Worm (Caenorhabditis elegans): Measurements from ENCODE around the gene Y45G5AM.3.

The Y45G5AM.3 gene

DNA sequence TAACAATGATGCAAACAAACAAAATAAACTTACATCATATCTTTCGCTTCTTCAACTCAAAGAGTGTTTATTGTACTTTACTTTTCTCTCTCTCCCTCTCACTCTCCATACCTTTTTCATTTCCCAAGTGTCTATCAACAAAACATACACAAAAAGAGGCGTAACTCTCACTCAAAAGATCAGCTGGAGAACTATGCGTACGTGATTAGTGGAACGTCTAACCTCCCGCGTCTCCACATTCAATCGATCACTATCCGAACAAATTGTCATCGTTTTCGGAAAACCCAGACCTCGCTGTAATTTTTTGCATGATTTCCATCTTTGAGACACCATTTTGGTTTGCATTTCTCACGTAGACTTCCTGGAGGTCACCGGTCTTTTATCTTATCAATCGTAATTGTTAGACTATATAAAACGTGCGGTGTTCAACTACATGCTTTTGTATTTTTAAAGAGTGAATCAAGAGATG is 32.8 kb upstream of the Y45G5AM.3 start, which contains the start of gene nhr-57:
Gene nhr-57, plus strand, starts transcription at position 419 of the 469 bp plus-strand sequence.
- TF ChIP-seq nhr-129 (tag; optimal IDR thresholded peaks at IDR 0.05): peak; percentile 96
- no peak for TF ChIP-seq ztf-11 (tag; optimal IDR thresholded peaks at IDR 0.05)
- TF ChIP-seq unc-39 (tag; optimal IDR thresholded peaks at IDR 0.05): no peak
- TF ChIP-seq skn-1 (tag; optimal IDR thresholded peaks at IDR 0.05): peak; percentile 72
- TF ChIP-seq lin-11 (tag; optimal IDR thresholded peaks at IDR 0.05): no peak
- TF ChIP-seq zag-1 (tag; optimal IDR thresholded peaks at IDR 0.05): no peak
- no peak for TF ChIP-seq dmd-4 (tag; optimal IDR thresholded peaks at IDR 0.05)
- peak; percentile 87 for TF ChIP-seq nhr-21 (tag; optimal IDR thresholded peaks at IDR 0.05)
- no peak for TF ChIP-seq alr-1 (tag; optimal IDR thresholded peaks at IDR 0.05)
- no peak for TF ChIP-seq ceh-82 (tag; optimal IDR thresholded peaks at IDR 0.05)
- TF ChIP-seq lin-39 (tag; optimal IDR thresholded peaks at IDR 0.05): no peak
- no peak for TF ChIP-seq ztf-4 (tag; optimal IDR thresholded peaks at IDR 0.05)
- no peak for TF ChIP-seq elt-3 (tag; optimal IDR thresholded peaks at IDR 0.05)
- no peak for TF ChIP-seq nhr-237 (tag; optimal IDR thresholded peaks at IDR 0.05)
- no peak for TF ChIP-seq ceh-16 (tag; optimal IDR thresholded peaks at IDR 0.05)
- TF ChIP-seq elt-1 (tag; optimal IDR thresholded peaks at IDR 0.05): no peak
- TF ChIP-seq nhr-23 (tag; optimal IDR thresholded peaks at IDR 0.05): no peak
- TF ChIP-seq snpc-4 (tag; optimal IDR thresholded peaks at IDR 0.05): no peak
- TF ChIP-seq gmeb-1 (tag; optimal IDR thresholded peaks at IDR 0.05): peak; percentile 62
- peak; percentile 73 for TF ChIP-seq fos-1 (tag; optimal IDR thresholded peaks at IDR 0.05)
- TF ChIP-seq R02D3.7 (tag; optimal IDR thresholded peaks at IDR 0.05): no peak
- peak; percentile 51 for TF ChIP-seq C34F6.9 (tag; optimal IDR thresholded peaks at IDR 0.05)
- TF ChIP-seq Y55F3AM.14 (GFP tag; optimal IDR thresholded peaks at IDR 0.05): peak; percentile 86
- no peak for TF ChIP-seq nhr-12 (tag; optimal IDR thresholded peaks at IDR 0.05)
- no peak for TF ChIP-seq ZK546.5 (tag; optimal IDR thresholded peaks at IDR 0.05)
- no peak for TF ChIP-seq ama-1 (optimal IDR thresholded peaks at IDR 0.05)
- TF ChIP-seq nhr-77 (tag; optimal IDR thresholded peaks at IDR 0.05): no peak
- peak; percentile 31 for TF ChIP-seq lin-13 (GFP tag; optimal IDR thresholded peaks at IDR 0.05)
- peak in 1 of 2 experiments; percentile 40 for TF ChIP-seq mdl-1 (tag; optimal IDR thresholded peaks at IDR 0.05)
- no peak for TF ChIP-seq nhr-11 (tag; optimal IDR thresholded peaks at IDR 0.05)
- TF ChIP-seq mbf-1 (tag; optimal IDR thresholded peaks at IDR 0.05): no peak
- TF ChIP-seq nhr-6 (tag; optimal IDR thresholded peaks at IDR 0.05): peak; percentile 67
- TF ChIP-seq nhr-25 (tag; optimal IDR thresholded peaks at IDR 0.05): peak; percentile 86
- no peak for TF ChIP-seq unc-62 (GFP tag; optimal IDR thresholded peaks at IDR 0.05)
- peak; percentile 82 for TF ChIP-seq F13H6.1 (tag; optimal IDR thresholded peaks at IDR 0.05)
- peak; percentile 93 for TF ChIP-seq sma-9 (GFP tag; optimal IDR thresholded peaks at IDR 0.05)
- no peak for TF ChIP-seq sma-9 (tag; optimal IDR thresholded peaks at IDR 0.05)
- TF ChIP-seq unc-55 (GFP tag; optimal IDR thresholded peaks at IDR 0.05): peak; percentile 19
- no peak for TF ChIP-seq mab-5 (tag; optimal IDR thresholded peaks at IDR 0.05)
- TF ChIP-seq peb-1 (tag; optimal IDR thresholded peaks at IDR 0.05): no peak
- peak; percentile 72 for TF ChIP-seq blmp-1 (tag; optimal IDR thresholded peaks at IDR 0.05; ENCODE audit: insufficient read depth)
- no peak for TF ChIP-seq lsy-2 (tag; optimal IDR thresholded peaks at IDR 0.05)
- no peak for TF ChIP-seq nhr-10 (tag; optimal IDR thresholded peaks at IDR 0.05)
- peak; percentile 61 for TF ChIP-seq sem-4 (tag; optimal IDR thresholded peaks at IDR 0.05)
- TF ChIP-seq aly-2 (tag; optimal IDR thresholded peaks at IDR 0.05): no peak
- TF ChIP-seq ztf-1 (GFP tag; conservative IDR thresholded peaks at IDR 0.05): no peak
- TF ChIP-seq crh-2 (tag; optimal IDR thresholded peaks at IDR 0.05): peak; percentile 51
- peak; percentile 89 for TF ChIP-seq sma-3 (GFP tag; optimal IDR thresholded peaks at IDR 0.05)
- peak; percentile 60 for TF ChIP-seq egl-27 (tag; optimal IDR thresholded peaks at IDR 0.05)
